Worm (Caenorhabditis elegans): ENCODE measurements around the gene T20D3.14.

DNA sequence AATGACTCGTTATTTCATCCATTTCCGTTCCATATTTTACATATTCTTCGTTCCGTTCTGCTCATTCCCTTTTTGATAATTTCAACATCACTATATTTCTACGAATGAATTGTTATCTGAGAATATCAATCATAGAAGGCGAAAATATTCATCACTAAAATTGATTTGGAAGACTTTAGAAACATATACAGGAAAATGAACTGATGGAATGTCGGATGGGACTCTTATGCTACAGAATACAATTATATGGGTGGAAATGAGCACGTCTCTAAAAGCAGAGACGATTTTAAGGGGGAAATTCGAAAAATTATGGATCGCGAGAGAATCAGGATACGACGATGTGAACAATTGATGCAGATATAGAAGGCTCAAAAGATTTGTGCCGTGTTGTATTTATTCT lies 15.7 kb downstream of the T20D3.14 start:
- TF ChIP-seq ama-1 (optimal IDR thresholded peaks at IDR 0.05) (no peak), pes-1 (GFP tag; IDR thresholded peaks at IDR 0.05) (no peak), scrt-1 (GFP tag; IDR thresholded peaks at IDR 0.05) (no peak), sea-1 (GFP tag; conservative IDR thresholded peaks at IDR 0.05) (no peak)

Measured in whole organism, early embryonic.